Worm (Caenorhabditis elegans) whole organism, early embryonic: ENCODE data around the gene unc-44.

Experiments used
- B0310.2 ChIP-seq: sonication (generic microtip); optimal IDR thresholded peaks from 2 replicates; lab custom pipeline; 2016; ENCODE audit warnings: mild to moderate bottlenecking, missing genetic modification characterization, missing compliant biosample characterization
- aly-1 ChIP-seq: sonication (generic microtip); optimal IDR thresholded peaks from 2 replicates; lab custom pipeline; 2016; ENCODE audit warnings: missing genetic modification characterization, missing compliant biosample characterization
- ama-1 ChIP-seq: fragments of 150-350 bp; optimal IDR thresholded peaks from 2 replicates; lab custom pipeline; 2014
- ceh-13 ChIP-seq: fragments of 200-800 bp; sonication (Bioruptor generic); optimal IDR thresholded peaks from 2 replicates; lab custom pipeline; 2018; ENCODE audit warnings: mild to moderate bottlenecking, missing genetic modification characterization, missing compliant biosample characterization
- ceh-36 ChIP-seq: sonication (generic microtip); optimal IDR thresholded peaks from 2 replicates; lab custom pipeline; 2016; ENCODE audit warnings: missing genetic modification characterization, inconsistent platforms, missing compliant biosample characterization
- hmbx-1 ChIP-seq: sonication (generic microtip); optimal IDR thresholded peaks from 2 replicates; lab custom pipeline; 2016; ENCODE audit warnings: mild to moderate bottlenecking, missing genetic modification characterization, missing compliant biosample characterization
- hmg-4 ChIP-seq: fragments of 200-800 bp; sonication (Bioruptor generic); optimal IDR thresholded peaks from 2 replicates; lab custom pipeline; 2018; ENCODE audit warnings: mild to moderate bottlenecking, missing genetic modification characterization, missing compliant biosample characterization
- hnd-1 ChIP-seq: sonication (generic microtip); optimal IDR thresholded peaks from 2 replicates; lab custom pipeline; 2016; ENCODE audit warnings: missing genetic modification characterization, missing compliant biosample characterization
- scrt-1 ChIP-seq: fragments of 200-800 bp; sonication (Bioruptor generic); IDR thresholded peaks from 2 replicates; pipeline ENCODE4 v1.3.6; 2022; ENCODE audit warnings: missing genetic modification characterization, missing compliant biosample characterization
- tbx-11 ChIP-seq: fragments of 200-800 bp; sonication (Bioruptor generic); IDR thresholded peaks from 2 replicates; pipeline ENCODE4 v1.3.6; 2022; ENCODE audit warnings: missing genetic modification characterization, missing compliant biosample characterization

ce11 chrIV:5985823-5986222, 10.5 kb downstream of the unc-44 start:
- TF ChIP-seq scrt-1 (GFP tag; lab: Robert Waterston, UW) (no peak), aly-1 (tag; lab: Kevin White, UChicago) (no peak), hmbx-1 (tag; lab: Kevin White, UChicago) (no peak), ama-1 (lab: Kevin White, UChicago) (no peak), hmg-4 (GFP tag; lab: Kevin White, UChicago) (no peak), tbx-11 (no peak), ceh-13 (no peak), hnd-1 (tag; lab: Kevin White, UChicago) (no peak), ceh-36 (tag; lab: Kevin White, UChicago) (no peak), B0310.2 (tag; lab: Kevin White, UChicago) (no peak)
